Worm (Caenorhabditis elegans) whole organism, L2 larva: ENCODE data around the gene bli-5.

Source experiments
- C34F6.9 ChIP-seq: fragments of 150-350 bp; optimal IDR thresholded peaks from 2 replicates; lab custom pipeline; 2014; ENCODE audit warnings: missing biosample characterization, missing genetic modification characterization
- F13H6.1 ChIP-seq: sonication (generic microtip); optimal IDR thresholded peaks from 2 replicates; lab custom pipeline; 2016; ENCODE audit warnings: missing genetic modification characterization, missing compliant biosample characterization
- R02D3.7 ChIP-seq: fragments of 150-350 bp; optimal IDR thresholded peaks from 2 replicates; lab custom pipeline; 2014; ENCODE audit warnings: missing biosample characterization, missing genetic modification characterization
- ZK546.5 ChIP-seq: sonication (generic microtip); optimal IDR thresholded peaks from 2 replicates; lab custom pipeline; 2017; ENCODE audit warnings: missing biosample characterization, missing genetic modification characterization
- alr-1 ChIP-seq: fragments of 150-350 bp; optimal IDR thresholded peaks from 2 replicates; lab custom pipeline; 2014; ENCODE audit warnings: missing biosample characterization, missing genetic modification characterization
- aly-2 ChIP-seq: fragments of 150-350 bp; optimal IDR thresholded peaks from 2 replicates; lab custom pipeline; 2014; ENCODE audit warnings: missing biosample characterization, missing genetic modification characterization
- ama-1 ChIP-seq: fragments of 150-350 bp; optimal IDR thresholded peaks from 2 replicates; lab custom pipeline; 2018; ENCODE audit warnings: inconsistent platforms
- blmp-1 ChIP-seq: sonication (generic microtip); optimal IDR thresholded peaks from 2 replicates; lab custom pipeline; 2017; ENCODE audit warnings: missing genetic modification characterization, mild to moderate bottlenecking, missing compliant biosample characterization, antibody characterized with exemption, moderate library complexity; ENCODE audit not compliant: insufficient read depth
- ceh-16 ChIP-seq: fragments of 150-350 bp; optimal IDR thresholded peaks from 2 replicates; lab custom pipeline; 2014; ENCODE audit warnings: missing biosample characterization, missing genetic modification characterization
- ceh-82 ChIP-seq: fragments of 150-350 bp; optimal IDR thresholded peaks from 2 replicates; lab custom pipeline; 2014; ENCODE audit warnings: missing biosample characterization, missing genetic modification characterization
- crh-2 ChIP-seq: sonication (generic microtip); optimal IDR thresholded peaks from 2 replicates; lab custom pipeline; 2017; ENCODE audit warnings: missing biosample characterization, missing genetic modification characterization
- egl-27 ChIP-seq: sonication (generic microtip); optimal IDR thresholded peaks from 3 replicates; lab custom pipeline; 2017; ENCODE audit warnings: missing biosample characterization, missing genetic modification reagents, missing genetic modification characterization
- elt-1 ChIP-seq: fragments of 150-350 bp; optimal IDR thresholded peaks from 2 replicates; lab custom pipeline; 2014; ENCODE audit warnings: missing biosample characterization, missing genetic modification characterization
- elt-3 ChIP-seq: sonication (generic microtip); optimal IDR thresholded peaks from 2 replicates; lab custom pipeline; 2017; ENCODE audit warnings: missing biosample characterization, missing genetic modification characterization
- fos-1 ChIP-seq: fragments of 150-350 bp; optimal IDR thresholded peaks from 2 replicates; lab custom pipeline; 2014; ENCODE audit warnings: missing biosample characterization, missing genetic modification characterization
- gmeb-1 ChIP-seq: fragments of 150-350 bp; optimal IDR thresholded peaks from 2 replicates; lab custom pipeline; 2014; ENCODE audit warnings: missing biosample characterization, missing genetic modification characterization
- lin-13 ChIP-seq: fragments of 150-350 bp; optimal IDR thresholded peaks from 2 replicates; lab custom pipeline; 2014; ENCODE audit warnings: missing biosample characterization, missing genetic modification reagents, missing genetic modification characterization
- lin-39 ChIP-seq: fragments of 150-350 bp; optimal IDR thresholded peaks from 2 replicates; lab custom pipeline; 2014; ENCODE audit warnings: missing biosample characterization, missing genetic modification reagents, missing genetic modification characterization
- lsy-2 ChIP-seq, 2 experiments: fragments of 150-350 bp in 1 of 2; sonication (generic microtip) in 1 of 2; optimal IDR thresholded peaks; 2 replicates each; lab custom pipeline; 2014 to 2017; ENCODE audit warnings: missing biosample characterization in 2 of 2, missing genetic modification characterization in 2 of 2
- mab-5 ChIP-seq: fragments of 150-350 bp; optimal IDR thresholded peaks from 2 replicates; lab custom pipeline; 2014; ENCODE audit warnings: missing biosample characterization, missing genetic modification characterization
- mbf-1 ChIP-seq: sonication (generic microtip); optimal IDR thresholded peaks from 2 replicates; lab custom pipeline; 2017; ENCODE audit warnings: missing biosample characterization, missing genetic modification characterization
- mdl-1 ChIP-seq, 2 experiments: fragments of 150-350 bp in 1 of 2; sonication (generic microtip) in 1 of 2; optimal IDR thresholded peaks; 2 replicates each; lab custom pipeline; 2017; ENCODE audit warnings: missing biosample characterization in 2 of 2, missing genetic modification characterization in 2 of 2
- nhr-10 ChIP-seq: sonication (generic microtip); optimal IDR thresholded peaks from 2 replicates; lab custom pipeline; 2017; ENCODE audit warnings: missing biosample characterization, missing genetic modification characterization
- nhr-129 ChIP-seq: fragments of 150-350 bp; optimal IDR thresholded peaks from 2 replicates; lab custom pipeline; 2014; ENCODE audit warnings: missing biosample characterization, missing genetic modification characterization
- nhr-21 ChIP-seq: fragments of 150-350 bp; optimal IDR thresholded peaks from 2 replicates; lab custom pipeline; 2014; ENCODE audit warnings: missing biosample characterization, missing genetic modification characterization
- nhr-23 ChIP-seq: fragments of 150-350 bp; optimal IDR thresholded peaks from 2 replicates; lab custom pipeline; 2014; ENCODE audit warnings: missing biosample characterization, missing genetic modification reagents, missing genetic modification characterization
- nhr-237 ChIP-seq: fragments of 150-350 bp; optimal IDR thresholded peaks from 2 replicates; lab custom pipeline; 2014; ENCODE audit warnings: missing biosample characterization, missing genetic modification characterization
- nhr-25 ChIP-seq: fragments of 150-350 bp; sonication (generic microtip); optimal IDR thresholded peaks from 3 replicates; lab custom pipeline; 2014; ENCODE audit warnings: missing biosample characterization, missing genetic modification characterization
- nhr-6 ChIP-seq: fragments of 150-350 bp; optimal IDR thresholded peaks from 2 replicates; lab custom pipeline; 2014; ENCODE audit warnings: missing biosample characterization, missing genetic modification characterization
- nhr-77 ChIP-seq: fragments of 150-350 bp; optimal IDR thresholded peaks from 2 replicates; lab custom pipeline; 2014; ENCODE audit warnings: missing biosample characterization, missing genetic modification characterization
- peb-1 ChIP-seq: fragments of 150-350 bp; optimal IDR thresholded peaks from 2 replicates; lab custom pipeline; 2014; ENCODE audit warnings: missing biosample characterization, missing genetic modification characterization
- sem-4 ChIP-seq: fragments of 150-350 bp; optimal IDR thresholded peaks from 2 replicates; lab custom pipeline; 2014; ENCODE audit warnings: missing biosample characterization, missing genetic modification reagents, missing genetic modification characterization
- skn-1 ChIP-seq: sonication (generic microtip); optimal IDR thresholded peaks from 2 replicates; lab custom pipeline; 2017; ENCODE audit warnings: missing biosample characterization, missing genetic modification characterization
- sma-3 ChIP-seq: sonication (generic microtip); optimal IDR thresholded peaks from 2 replicates; lab custom pipeline; 2016; ENCODE audit warnings: missing genetic modification reagents, missing genetic modification characterization, missing compliant biosample characterization
- sma-9 ChIP-seq, 2 experiments: fragments of 150-350 bp in 1 of 2; sonication (generic microtip) in 1 of 2; optimal IDR thresholded peaks; 2 replicates each; lab custom pipeline; 2014 to 2016; ENCODE audit warnings: missing genetic modification characterization in 2 of 2, mild to moderate bottlenecking in 1 of 2, missing biosample characterization in 1 of 2, missing compliant biosample characterization in 1 of 2, missing genetic modification reagents in 1 of 2, moderate library complexity in 1 of 2
- snpc-4 ChIP-seq: fragments of 150-350 bp; optimal IDR thresholded peaks from 2 replicates; lab custom pipeline; 2014; ENCODE audit warnings: missing biosample characterization, missing genetic modification characterization
- unc-39 ChIP-seq: fragments of 150-350 bp; optimal IDR thresholded peaks from 2 replicates; lab custom pipeline; 2014; ENCODE audit warnings: missing biosample characterization, missing genetic modification characterization
- unc-55 ChIP-seq: fragments of 150-350 bp; sonication (generic microtip); optimal IDR thresholded peaks from 3 replicates; lab custom pipeline; 2014; ENCODE audit warnings: missing biosample characterization, missing genetic modification reagents, missing genetic modification characterization
- unc-62 ChIP-seq: fragments of 150-350 bp; optimal IDR thresholded peaks from 2 replicates; lab custom pipeline; 2014; ENCODE audit warnings: missing biosample characterization, missing genetic modification reagents, missing genetic modification characterization
- ztf-1 ChIP-seq: fragments of 200-800 bp; sonication (Bioruptor generic); conservative IDR thresholded peaks from 2 replicates; pipeline ENCODE4 v1.3.6; 2022; ENCODE audit warnings: missing genetic modification characterization, missing compliant biosample characterization
- ztf-11 ChIP-seq: sonication (generic microtip); optimal IDR thresholded peaks from 2 replicates; lab custom pipeline; 2017; ENCODE audit warnings: missing biosample characterization, missing genetic modification characterization
- ztf-4 ChIP-seq: fragments of 150-350 bp; optimal IDR thresholded peaks from 2 replicates; lab custom pipeline; 2014; ENCODE audit warnings: missing biosample characterization, missing genetic modification characterization

Gene bli-5

ce11 chrIII:13429668-13430067, at the start of gene bli-5:
TSS of gene bli-5 (minus strand) at chrIII:13429768.
- TF ChIP-seq crh-2 (tag; lab: Kevin White, UChicago) (no peak), ama-1 (lab: Kevin White, UChicago) (no peak), ZK546.5 (no peak)

- TF ChIP-seq ztf-1 (GFP tag; lab: Robert Waterston, UW) (no peak), mbf-1 (tag; lab: Kevin White, UChicago) (no peak), R02D3.7 (tag; lab: Kevin White, UChicago) (no peak), lin-13 (GFP tag; lab: Kevin White, UChicago) (no peak), peb-1 (tag; lab: Kevin White, UChicago) (no peak)
These were observed 47.1 kb upstream of the bli-5 start, which contains the start of gene T27E9.6 for ce11 chrIII:13476682-13477081. TSS of gene T27E9.6 (minus strand) at chrIII:13476782.

- TF ChIP-seq elt-3 (tag; lab: Kevin White, UChicago), result no peak
These were observed 44.9 kb upstream of the bli-5 start for ce11 chrIII:13474482-13474881.

- TF ChIP-seq F13H6.1 (tag; lab: Kevin White, UChicago), result no peak
- TF ChIP-seq unc-62 (GFP tag; lab: Kevin White, UChicago), result no peak
- no peak for TF ChIP-seq elt-3 (tag; lab: Kevin White, UChicago)
- TF ChIP-seq nhr-25, result no peak
- TF ChIP-seq C34F6.9 (tag; lab: Kevin White, UChicago), result no peak
These were observed 41.9 kb upstream of the bli-5 start, which contains the start of gene pssy-2 for ce11 chrIII:13471504-13471903. TSS of gene pssy-2 (plus strand) at chrIII:13471804.

- peak; percentile 74 for TF ChIP-seq sem-4 (tag; lab: Kevin White, UChicago)
- peak; percentile 87 for TF ChIP-seq sma-3
- peak; percentile 20 for TF ChIP-seq snpc-4 (tag; lab: Kevin White, UChicago)
- TF ChIP-seq ama-1 (lab: Kevin White, UChicago), result peak; percentile 81
- peak; percentile 74 for TF ChIP-seq fos-1 (tag; lab: Kevin White, UChicago)
- no peak for TF ChIP-seq elt-3 (tag; lab: Kevin White, UChicago)
- peak; percentile 65 for TF ChIP-seq nhr-10
- no peak for TF ChIP-seq unc-62 (GFP tag; lab: Kevin White, UChicago)
- TF ChIP-seq elt-1 (tag; lab: Kevin White, UChicago), result no peak
- TF ChIP-seq alr-1, result no peak
- peak; percentile 88 for TF ChIP-seq lin-13 (GFP tag; lab: Kevin White, UChicago)
- TF ChIP-seq gmeb-1 (tag; lab: Kevin White, UChicago), result peak; percentile 94
- peak; percentile 98 for TF ChIP-seq crh-2 (tag; lab: Kevin White, UChicago)
- TF ChIP-seq nhr-77 (tag; lab: Kevin White, UChicago), result no peak
- no peak for TF ChIP-seq lin-39 (tag; lab: Kevin White, UChicago)
- TF ChIP-seq ceh-16 (tag; lab: Kevin White, UChicago), result peak; percentile 22
- no peak for TF ChIP-seq skn-1 (tag; lab: Kevin White, UChicago)
- TF ChIP-seq unc-39 (tag; lab: Kevin White, UChicago), result no peak
- peak; percentile 42 for TF ChIP-seq ceh-82 (tag; lab: Kevin White, UChicago)
- peak; percentile 99 for TF ChIP-seq C34F6.9 (tag; lab: Kevin White, UChicago)
- TF ChIP-seq mab-5 (tag; lab: Kevin White, UChicago), result peak; percentile 89
- no peak for TF ChIP-seq mbf-1 (tag; lab: Kevin White, UChicago)
- peak; percentile 87 for TF ChIP-seq ztf-4 (tag; lab: Kevin White, UChicago)
- no peak for TF ChIP-seq nhr-23 (tag; lab: Kevin White, UChicago)
- TF ChIP-seq ztf-11 (tag; lab: Kevin White, UChicago), result no peak
- TF ChIP-seq ZK546.5, result peak; percentile 83
- peak; percentile 88 for TF ChIP-seq F13H6.1 (tag; lab: Kevin White, UChicago)
- TF ChIP-seq nhr-21 (tag; lab: Kevin White, UChicago), result peak; percentile 93
- peak; percentile 22 for TF ChIP-seq aly-2 (tag; lab: Kevin White, UChicago)
- peak; percentile 90 for TF ChIP-seq nhr-6 (tag; lab: Kevin White, UChicago)
- TF ChIP-seq nhr-129 (tag; lab: Kevin White, UChicago), result peak; percentile 83
- TF ChIP-seq nhr-237 (tag; lab: Kevin White, UChicago), result no peak
- peak; percentile 49 for TF ChIP-seq blmp-1
- TF ChIP-seq lsy-2 (tag; optimal IDR thresholded peaks at IDR 0.05; lab: Kevin White, UChicago), result peak; percentile 94 to 97
- TF ChIP-seq nhr-25, result peak; percentile 94
- TF ChIP-seq egl-27 (tag; lab: Kevin White, UChicago), result peak; percentile 86
- TF ChIP-seq mdl-1 (tag; optimal IDR thresholded peaks at IDR 0.05; lab: Kevin White, UChicago), result peak in 1 of 2 experiments; percentile 32
- peak; percentile 98 for TF ChIP-seq unc-55 (GFP tag; lab: Kevin White, UChicago)
- TF ChIP-seq sma-9 (GFP tag; optimal IDR thresholded peaks at IDR 0.05; lab: Kevin White, UChicago), result peak; percentile 93
- TF ChIP-seq sma-9 (tag; optimal IDR thresholded peaks at IDR 0.05; lab: Kevin White, UChicago), result no peak
- TF ChIP-seq R02D3.7 (tag; lab: Kevin White, UChicago), result peak; percentile 60
- TF ChIP-seq peb-1 (tag; lab: Kevin White, UChicago), result no peak
These were observed 36.5 kb upstream of the bli-5 start, which contains the start of gene cdk-5 for ce11 chrIII:13465918-13466592. TSS of gene cdk-5 (minus strand) at chrIII:13466342.
